Fruit fly (Drosophila melanogaster) whole organism, embryonic: ENCODE measurements around the gene CG7810.

Experiments
- Atf-2 ChIP-seq: fragments of 200-800 bp; sonication (Bioruptor generic); optimal IDR thresholded peaks from 2 replicates; lab custom pipeline; 2016; ENCODE audit warnings: missing biosample characterization, missing genetic modification characterization
- CG11560 ChIP-seq: fragments of 200-800 bp; sonication (Bioruptor generic); IDR thresholded peaks from 3 replicates; pipeline ENCODE4 v1.3.6; 2022; ENCODE audit warnings: missing biosample characterization, missing genetic modification characterization
- CG12942 ChIP-seq: fragments of 200-800 bp; sonication (Bioruptor generic); optimal IDR thresholded peaks from 3 replicates; lab custom pipeline; 2016; ENCODE audit warnings: missing biosample characterization, missing genetic modification characterization
- CG14050 ChIP-seq: fragments of 200-800 bp; sonication (Bioruptor generic); IDR thresholded peaks from 3 replicates; pipeline ENCODE4 v1.3.6; 2022; ENCODE audit warnings: missing biosample characterization, missing genetic modification characterization
- CG14710 ChIP-seq: fragments of 200-800 bp; sonication (Bioruptor generic); optimal IDR thresholded peaks from 3 replicates; lab custom pipeline; 2019; ENCODE audit warnings: missing biosample characterization, mild to moderate bottlenecking, missing genetic modification characterization, moderate library complexity
- CG17186 ChIP-seq: fragments of 200-800 bp; sonication (Bioruptor generic); optimal IDR thresholded peaks from 3 replicates; lab custom pipeline; 2017; ENCODE audit warnings: missing biosample characterization, missing genetic modification reagents, missing genetic modification characterization
- CG2116 ChIP-seq: fragments of 200-800 bp; sonication (Bioruptor generic); optimal IDR thresholded peaks from 3 replicates; lab custom pipeline; 2018; ENCODE audit warnings: missing biosample characterization, mild to moderate bottlenecking, missing genetic modification characterization
- CG2129 ChIP-seq: fragments of 200-800 bp; sonication (Bioruptor generic); IDR thresholded peaks from 2 replicates; pipeline ENCODE4 v1.3.6; 2022; ENCODE audit warnings: missing biosample characterization, missing genetic modification characterization; ENCODE audit not compliant: partially characterized antibody
- CG34224 ChIP-seq: fragments of 200-800 bp; sonication (Bioruptor generic); IDR thresholded peaks from 3 replicates; pipeline ENCODE4 v1.3.6; 2022; ENCODE audit warnings: missing biosample characterization, missing genetic modification characterization; ENCODE audit not compliant: partially characterized antibody
- CG3995 ChIP-seq: fragments of 200-800 bp; sonication (Bioruptor generic); optimal IDR thresholded peaks from 3 replicates; lab custom pipeline; 2016; ENCODE audit warnings: missing biosample characterization, missing genetic modification characterization
- CG42726 ChIP-seq: fragments of 200-800 bp; sonication (Bioruptor generic); IDR thresholded peaks from 2 replicates; pipeline ENCODE4 v1.3.6; 2022; ENCODE audit warnings: missing biosample characterization, missing genetic modification characterization; ENCODE audit not compliant: partially characterized antibody
- CG4328 ChIP-seq: fragments of 200-800 bp; sonication (Bioruptor generic); optimal IDR thresholded peaks from 3 replicates; lab custom pipeline; 2017; ENCODE audit warnings: missing biosample characterization, missing genetic modification reagents, missing genetic modification characterization
- CG4424 ChIP-seq: fragments of 200-800 bp; sonication (Bioruptor generic); optimal IDR thresholded peaks from 3 replicates; lab custom pipeline; 2016; ENCODE audit warnings: missing biosample characterization, missing genetic modification characterization
- CG6791 ChIP-seq: fragments of 200-800 bp; sonication (Bioruptor generic); IDR thresholded peaks from 3 replicates; pipeline ENCODE4 v1.3.6; 2022; ENCODE audit warnings: missing biosample characterization, missing genetic modification characterization; ENCODE audit not compliant: partially characterized antibody
- CG7745 ChIP-seq: fragments of 200-800 bp; sonication (Bioruptor generic); optimal IDR thresholded peaks from 2 replicates; lab custom pipeline; 2018; ENCODE audit warnings: missing biosample characterization, mild to moderate bottlenecking, missing genetic modification characterization, moderate library complexity
- CG7963 ChIP-seq: fragments of 200-800 bp; sonication (Bioruptor generic); IDR thresholded peaks from 3 replicates; pipeline ENCODE4 v1.3.6; 2022; ENCODE audit warnings: missing biosample characterization, missing genetic modification characterization; ENCODE audit not compliant: partially characterized antibody
- CG7987 ChIP-seq: fragments of 200-800 bp; sonication (Bioruptor generic); optimal IDR thresholded peaks from 2 replicates; lab custom pipeline; 2018; ENCODE audit warnings: missing biosample characterization, mild to moderate bottlenecking, missing genetic modification characterization, moderate library complexity
- Dip2 ChIP-seq: fragments of 200-800 bp; sonication (Bioruptor generic); IDR thresholded peaks from 2 replicates; pipeline ENCODE4 v1.3.6; 2022; ENCODE audit warnings: missing biosample characterization, missing genetic modification characterization
- Dll ChIP-seq: fragments of 200-800 bp; sonication (Bioruptor generic); IDR thresholded peaks from 4 replicates; pipeline ENCODE4 v1.3.6; 2022; ENCODE audit warnings: missing biosample characterization, missing genetic modification characterization; ENCODE audit not compliant: partially characterized antibody
- Doc3 ChIP-seq: fragments of 200-800 bp; sonication (Bioruptor generic); IDR thresholded peaks from 3 replicates; pipeline ENCODE4 v1.3.6; 2022; ENCODE audit warnings: missing biosample characterization, missing genetic modification characterization; ENCODE audit not compliant: partially characterized antibody
- Dref ChIP-seq: fragments of 200-800 bp; sonication (Bioruptor generic); IDR thresholded peaks from 2 replicates; pipeline ENCODE4 v1.3.6; 2022; ENCODE audit warnings: missing biosample characterization, missing genetic modification characterization
- Drgx ChIP-seq: fragments of 200-800 bp; sonication (Bioruptor generic); IDR thresholded peaks from 2 replicates; pipeline ENCODE4 v1.3.6; 2022; ENCODE audit warnings: missing biosample characterization, missing genetic modification characterization
- E2f2 ChIP-seq: fragments of 200-800 bp; sonication (Bioruptor generic); IDR thresholded peaks from 2 replicates; pipeline ENCODE4 v1.3.6; 2022; ENCODE audit warnings: missing biosample characterization, missing genetic modification characterization
- Ets65A ChIP-seq: fragments of 200-800 bp; sonication (Bioruptor generic); peaks from one replicate; lab custom pipeline; 2016; ENCODE audit warnings: missing biosample characterization, missing genetic modification characterization
- HLH4C ChIP-seq: fragments of 200-800 bp; sonication (Bioruptor generic); IDR thresholded peaks from 3 replicates; pipeline ENCODE4 v1.3.6; 2022; ENCODE audit warnings: missing biosample characterization, missing genetic modification characterization; ENCODE audit not compliant: partially characterized antibody
- MESR4 ChIP-seq: fragments of 200-800 bp; sonication (Bioruptor generic); optimal IDR thresholded peaks from 2 replicates; lab custom pipeline; 2018; ENCODE audit warnings: missing biosample characterization, mild to moderate bottlenecking, missing genetic modification characterization, moderate library complexity
- Meics ChIP-seq: fragments of 200-800 bp; sonication (Bioruptor generic); optimal IDR thresholded peaks from 2 replicates; lab custom pipeline; 2017; ENCODE audit warnings: missing biosample characterization, mild to moderate bottlenecking, missing genetic modification characterization
- Opbp ChIP-seq: fragments of 200-800 bp; sonication (Bioruptor generic); IDR thresholded peaks from 3 replicates; pipeline ENCODE4 v1.3.6; 2022; ENCODE audit warnings: missing biosample characterization, missing genetic modification characterization; ENCODE audit not compliant: partially characterized antibody
- Sin3A ChIP-seq: fragments of >200 bp; optimal IDR thresholded peaks from 2 replicates; lab custom pipeline; 2018
- amos ChIP-seq: fragments of 200-800 bp; sonication (Bioruptor generic); IDR thresholded peaks from 2 replicates; pipeline ENCODE4 v1.3.6; 2022; ENCODE audit warnings: missing biosample characterization, missing genetic modification characterization; ENCODE audit not compliant: partially characterized antibody
- ato ChIP-seq: fragments of 200-800 bp; sonication (Bioruptor generic); IDR thresholded peaks from 2 replicates; pipeline ENCODE4 v1.3.6; 2022; ENCODE audit warnings: missing biosample characterization, missing genetic modification characterization; ENCODE audit not compliant: partially characterized antibody
- chinmo ChIP-seq: fragments of 200-800 bp; sonication (Bioruptor generic); IDR thresholded peaks from 4 replicates; pipeline ENCODE4 v1.3.6; 2022; ENCODE audit warnings: missing biosample characterization, missing genetic modification characterization; ENCODE audit not compliant: partially characterized antibody
- ems ChIP-seq: fragments of 200-800 bp; sonication (Bioruptor generic); optimal IDR thresholded peaks from 3 replicates; lab custom pipeline; 2016; ENCODE audit warnings: missing biosample characterization, missing genetic modification characterization
- hb ChIP-seq: fragments of 200-800 bp; sonication (Bioruptor generic); IDR thresholded peaks from 3 replicates; pipeline ENCODE4 v1.3.6; 2022; ENCODE audit warnings: missing biosample characterization, missing genetic modification characterization; ENCODE audit not compliant: partially characterized antibody
- hbn ChIP-seq: fragments of 200-800 bp; sonication (Bioruptor generic); IDR thresholded peaks from 2 replicates; pipeline ENCODE4 v1.3.6; 2022; ENCODE audit warnings: missing biosample characterization, missing genetic modification characterization; ENCODE audit not compliant: partially characterized antibody
- ken ChIP-seq: fragments of 200-800 bp; sonication (Bioruptor generic); IDR thresholded peaks from 3 replicates; pipeline ENCODE4 v1.3.6; 2022; ENCODE audit warnings: missing biosample characterization, missing genetic modification characterization
- knrl ChIP-seq: fragments of 200-800 bp; sonication (Bioruptor generic); IDR thresholded peaks from 3 replicates; pipeline ENCODE4 v1.3.6; 2022; ENCODE audit warnings: missing biosample characterization, missing genetic modification characterization; ENCODE audit not compliant: partially characterized antibody
- mld ChIP-seq: fragments of 200-800 bp; sonication (Bioruptor generic); IDR thresholded peaks from 3 replicates; pipeline ENCODE4 v1.3.6; 2022; ENCODE audit warnings: missing biosample characterization, missing genetic modification characterization; ENCODE audit not compliant: partially characterized antibody
- nerfin-2 ChIP-seq: fragments of 200-800 bp; sonication (Bioruptor generic); IDR thresholded peaks from 2 replicates; pipeline ENCODE4 v1.3.6; 2022; ENCODE audit warnings: missing biosample characterization, missing genetic modification characterization; ENCODE audit not compliant: partially characterized antibody
- ranshi ChIP-seq: fragments of 200-800 bp; sonication (Bioruptor generic); IDR thresholded peaks from 2 replicates; pipeline ENCODE4 v1.3.6; 2022; ENCODE audit warnings: missing biosample characterization, missing genetic modification characterization
- ssp ChIP-seq: fragments of 200-800 bp; sonication (Bioruptor generic); IDR thresholded peaks from 2 replicates; pipeline ENCODE4 v1.3.6; 2022; ENCODE audit warnings: missing biosample characterization, missing genetic modification characterization
- unc-4 ChIP-seq: fragments of 200-800 bp; sonication (Bioruptor generic); IDR thresholded peaks from 2 replicates; pipeline ENCODE4 v1.3.6; 2022; ENCODE audit warnings: missing biosample characterization, missing genetic modification characterization; ENCODE audit not compliant: partially characterized antibody

CG7810 gene

DNA sequence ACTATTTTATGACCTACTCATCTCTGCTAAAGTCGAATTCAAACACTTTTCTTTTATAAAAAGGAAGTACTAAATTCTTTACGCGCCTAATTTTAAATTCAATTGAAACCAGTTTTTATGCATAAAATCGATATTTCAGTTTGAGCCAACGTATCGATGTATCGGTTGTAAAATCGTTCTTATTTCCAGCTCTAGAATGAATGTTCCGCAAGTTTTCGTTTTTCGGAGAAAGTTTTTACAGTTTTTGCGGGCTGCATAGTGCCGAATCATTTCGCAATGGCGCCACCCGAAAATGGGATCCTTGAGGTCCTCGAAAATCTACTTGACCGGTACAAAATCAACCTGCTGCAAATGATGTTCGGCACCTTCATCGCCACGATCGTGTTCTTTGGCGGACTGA lies 5.6 kb downstream of the CG7810 start, which contains the start of gene CG7840 (continued):
- peak; percentile 77 for TF ChIP-seq CG3995 (GFP tag; lab: Kevin White, UChicago)
- no peak for TF ChIP-seq Sin3A (lab: Kevin White, UChicago)
- TF ChIP-seq CG14050 (GFP tag; lab: Robert Waterston, UW) = no peak
- TF ChIP-seq ato (GFP tag; lab: Robert Waterston, UW) = peak; percentile 74
- TF ChIP-seq CG17186 = no peak
- TF ChIP-seq CG7987 (GFP tag; lab: Kevin White, UChicago) = no peak
- no peak for TF ChIP-seq CG7745 (tag; lab: Kevin White, UChicago)
- TF ChIP-seq CG2129 = peak; percentile 79
- TF ChIP-seq Meics (GFP tag; lab: Kevin White, UChicago) = peak; percentile 74
- TF ChIP-seq unc-4 = peak; percentile 95
- peak; percentile 89 for TF ChIP-seq Dref (GFP tag; lab: Robert Waterston, UW)
- TF ChIP-seq ems (GFP tag; lab: Kevin White, UChicago) = no peak
- peak; percentile 78 for TF ChIP-seq nerfin-2
- TF ChIP-seq CG11560 (tag; lab: Robert Waterston, UW) = peak; percentile 57; the same call in 1 of the 3 replicates
- TF ChIP-seq hbn (GFP tag; lab: Robert Waterston, UW) = peak; percentile 94
- peak; percentile 84 for TF ChIP-seq CG42726
- TF ChIP-seq hb (GFP tag; lab: Robert Waterston, UW) = peak; percentile 54; the same call in 2 of the 3 replicates
- TF ChIP-seq CG14710 (tag; lab: Kevin White, UChicago) = peak; percentile 3
- no peak for TF ChIP-seq Ets65A (GFP tag; lab: Kevin White, UChicago)
- TF ChIP-seq Drgx (GFP tag; lab: Robert Waterston, UW) = no peak
- TF ChIP-seq MESR4 = peak; percentile 57
- no peak for TF ChIP-seq CG12942 (GFP tag; lab: Kevin White, UChicago)
- peak; percentile 93 for TF ChIP-seq E2f2
- TF ChIP-seq Opbp = peak; percentile 91
- TF ChIP-seq Doc3 (GFP tag; lab: Robert Waterston, UW) = peak; percentile 90
- TF ChIP-seq CG6791 (GFP tag; lab: Robert Waterston, UW) = peak; percentile 93
- no peak for TF ChIP-seq ken
- peak; percentile 88 for TF ChIP-seq amos (GFP tag; lab: Robert Waterston, UW)
- TF ChIP-seq CG2116 (GFP tag; lab: Kevin White, UChicago) = peak; percentile 76
- peak; percentile 78; the same call in 2 of the 4 replicates for TF ChIP-seq chinmo (GFP tag; lab: Robert Waterston, UW)
- TF ChIP-seq CG4328 (GFP tag; lab: Kevin White, UChicago) = no peak
- peak; percentile 83 for TF ChIP-seq CG7963 (GFP tag; lab: Robert Waterston, UW)
- TF ChIP-seq CG4424 (GFP tag; lab: Kevin White, UChicago) = no peak
- TF ChIP-seq CG34224 (GFP tag; lab: Robert Waterston, UW) = peak; percentile 91
- no peak for TF ChIP-seq ssp (GFP tag; lab: Robert Waterston, UW)
- TF ChIP-seq ranshi = no peak
- TF ChIP-seq Atf-2 = no peak
- peak; percentile 91 for TF ChIP-seq Dll (GFP tag; lab: Robert Waterston, UW)
- TF ChIP-seq knrl (GFP tag; lab: Robert Waterston, UW) = peak; percentile 85
- peak; percentile 78 for TF ChIP-seq mld
- no peak for TF ChIP-seq Dip2 (GFP tag; lab: Robert Waterston, UW)
- peak; percentile 78 for TF ChIP-seq HLH4C (GFP tag; lab: Robert Waterston, UW)
